Worm (Caenorhabditis elegans) whole organism, L2 larva: ENCODE results near the gene cyp-33C5.

Experiments used
- C34F6.9 ChIP-seq: fragments of 150-350 bp; optimal IDR thresholded peaks from 2 replicates; lab custom pipeline; 2014; ENCODE audit warnings: missing biosample characterization, missing genetic modification characterization
- F13H6.1 ChIP-seq: sonication (generic microtip); optimal IDR thresholded peaks from 2 replicates; lab custom pipeline; 2016; ENCODE audit warnings: missing genetic modification characterization, missing compliant biosample characterization
- R02D3.7 ChIP-seq: fragments of 150-350 bp; optimal IDR thresholded peaks from 2 replicates; lab custom pipeline; 2014; ENCODE audit warnings: missing biosample characterization, missing genetic modification characterization
- aly-2 ChIP-seq: fragments of 150-350 bp; optimal IDR thresholded peaks from 2 replicates; lab custom pipeline; 2014; ENCODE audit warnings: missing biosample characterization, missing genetic modification characterization
- blmp-1 ChIP-seq: sonication (generic microtip); optimal IDR thresholded peaks from 2 replicates; lab custom pipeline; 2017; ENCODE audit warnings: missing genetic modification characterization, mild to moderate bottlenecking, missing compliant biosample characterization, antibody characterized with exemption, moderate library complexity; ENCODE audit not compliant: insufficient read depth
- ceh-16 ChIP-seq: fragments of 150-350 bp; optimal IDR thresholded peaks from 2 replicates; lab custom pipeline; 2014; ENCODE audit warnings: missing biosample characterization, missing genetic modification characterization
- crh-2 ChIP-seq: sonication (generic microtip); optimal IDR thresholded peaks from 2 replicates; lab custom pipeline; 2017; ENCODE audit warnings: missing biosample characterization, missing genetic modification characterization
- fos-1 ChIP-seq: fragments of 150-350 bp; optimal IDR thresholded peaks from 2 replicates; lab custom pipeline; 2014; ENCODE audit warnings: missing biosample characterization, missing genetic modification characterization
- gmeb-1 ChIP-seq: fragments of 150-350 bp; optimal IDR thresholded peaks from 2 replicates; lab custom pipeline; 2014; ENCODE audit warnings: missing biosample characterization, missing genetic modification characterization
- lin-11 ChIP-seq: fragments of 150-350 bp; sonication (generic microtip); optimal IDR thresholded peaks from 2 replicates; lab custom pipeline; 2014; ENCODE audit warnings: missing biosample characterization, missing genetic modification characterization, inconsistent platforms, mixed read lengths
- lin-39 ChIP-seq: fragments of 150-350 bp; optimal IDR thresholded peaks from 2 replicates; lab custom pipeline; 2014; ENCODE audit warnings: missing biosample characterization, missing genetic modification reagents, missing genetic modification characterization
- lsy-2 ChIP-seq, 2 experiments: fragments of 150-350 bp in 1 of 2; sonication (generic microtip) in 1 of 2; optimal IDR thresholded peaks; 2 replicates each; lab custom pipeline; 2014 to 2017; ENCODE audit warnings: missing biosample characterization in 2 of 2, missing genetic modification characterization in 2 of 2
- mab-5 ChIP-seq: fragments of 150-350 bp; optimal IDR thresholded peaks from 2 replicates; lab custom pipeline; 2014; ENCODE audit warnings: missing biosample characterization, missing genetic modification characterization
- mbf-1 ChIP-seq: sonication (generic microtip); optimal IDR thresholded peaks from 2 replicates; lab custom pipeline; 2017; ENCODE audit warnings: missing biosample characterization, missing genetic modification characterization
- mdl-1 ChIP-seq, 2 experiments: fragments of 150-350 bp in 1 of 2; sonication (generic microtip) in 1 of 2; optimal IDR thresholded peaks; 2 replicates each; lab custom pipeline; 2017; ENCODE audit warnings: missing biosample characterization in 2 of 2, missing genetic modification characterization in 2 of 2
- nhr-10 ChIP-seq: sonication (generic microtip); optimal IDR thresholded peaks from 2 replicates; lab custom pipeline; 2017; ENCODE audit warnings: missing biosample characterization, missing genetic modification characterization
- nhr-11 ChIP-seq: fragments of 150-350 bp; optimal IDR thresholded peaks from 2 replicates; lab custom pipeline; 2014; ENCODE audit warnings: missing biosample characterization, missing genetic modification characterization
- nhr-12 ChIP-seq: fragments of 150-350 bp; optimal IDR thresholded peaks from 2 replicates; lab custom pipeline; 2014; ENCODE audit warnings: missing biosample characterization, missing genetic modification characterization
- nhr-129 ChIP-seq: fragments of 150-350 bp; optimal IDR thresholded peaks from 2 replicates; lab custom pipeline; 2014; ENCODE audit warnings: missing biosample characterization, missing genetic modification characterization
- nhr-25 ChIP-seq: fragments of 150-350 bp; sonication (generic microtip); optimal IDR thresholded peaks from 3 replicates; lab custom pipeline; 2014; ENCODE audit warnings: missing biosample characterization, missing genetic modification characterization
- nhr-6 ChIP-seq: fragments of 150-350 bp; optimal IDR thresholded peaks from 2 replicates; lab custom pipeline; 2014; ENCODE audit warnings: missing biosample characterization, missing genetic modification characterization
- peb-1 ChIP-seq: fragments of 150-350 bp; optimal IDR thresholded peaks from 2 replicates; lab custom pipeline; 2014; ENCODE audit warnings: missing biosample characterization, missing genetic modification characterization
- skn-1 ChIP-seq: sonication (generic microtip); optimal IDR thresholded peaks from 2 replicates; lab custom pipeline; 2017; ENCODE audit warnings: missing biosample characterization, missing genetic modification characterization
- sma-3 ChIP-seq: sonication (generic microtip); optimal IDR thresholded peaks from 2 replicates; lab custom pipeline; 2016; ENCODE audit warnings: missing genetic modification reagents, missing genetic modification characterization, missing compliant biosample characterization
- sma-9 ChIP-seq, 2 experiments: fragments of 150-350 bp in 1 of 2; sonication (generic microtip) in 1 of 2; optimal IDR thresholded peaks; 2 replicates each; lab custom pipeline; 2014 to 2016; ENCODE audit warnings: missing genetic modification characterization in 2 of 2, mild to moderate bottlenecking in 1 of 2, missing biosample characterization in 1 of 2, missing compliant biosample characterization in 1 of 2, missing genetic modification reagents in 1 of 2, moderate library complexity in 1 of 2
- snpc-4 ChIP-seq: fragments of 150-350 bp; optimal IDR thresholded peaks from 2 replicates; lab custom pipeline; 2014; ENCODE audit warnings: missing biosample characterization, missing genetic modification characterization
- unc-55 ChIP-seq: fragments of 150-350 bp; sonication (generic microtip); optimal IDR thresholded peaks from 3 replicates; lab custom pipeline; 2014; ENCODE audit warnings: missing biosample characterization, missing genetic modification reagents, missing genetic modification characterization
- unc-62 ChIP-seq: fragments of 150-350 bp; optimal IDR thresholded peaks from 2 replicates; lab custom pipeline; 2014; ENCODE audit warnings: missing biosample characterization, missing genetic modification reagents, missing genetic modification characterization
- zag-1 ChIP-seq: fragments of 150-350 bp; optimal IDR thresholded peaks from 2 replicates; lab custom pipeline; 2014; ENCODE audit warnings: missing biosample characterization, missing genetic modification characterization
- ztf-1 ChIP-seq: fragments of 200-800 bp; sonication (Bioruptor generic); conservative IDR thresholded peaks from 2 replicates; pipeline ENCODE4 v1.3.6; 2022; ENCODE audit warnings: missing genetic modification characterization, missing compliant biosample characterization

cyp-33C5 gene

DNA sequence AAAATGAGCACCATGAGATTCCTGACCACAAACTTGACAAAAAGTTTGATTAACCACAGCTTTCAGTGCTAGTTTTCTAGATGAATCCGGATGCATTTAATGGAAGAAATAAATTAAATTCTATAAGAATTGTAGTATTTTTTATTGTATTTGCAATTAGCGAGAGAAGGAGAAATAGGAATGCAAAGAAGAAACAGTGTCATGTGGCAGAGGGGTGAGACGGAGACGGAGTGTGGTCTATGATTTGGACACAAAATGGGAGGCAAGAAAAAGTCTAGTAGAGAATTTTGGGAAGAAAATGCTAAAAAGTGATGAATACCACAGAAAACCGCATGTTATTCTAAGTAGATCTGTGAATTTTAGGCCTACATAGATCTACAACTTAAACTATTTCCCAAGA lies 33.2 kb downstream of the cyp-33C5 start, which contains the start of gene nhr-59:
Gene nhr-59, minus strand, starts transcription at position 214 of the 400 bp plus-strand sequence.
- TF ChIP-seq sma-9 (GFP tag; optimal IDR thresholded peaks at IDR 0.05; lab: Kevin White, UChicago), result no peak
- TF ChIP-seq sma-9 (tag; optimal IDR thresholded peaks at IDR 0.05; lab: Kevin White, UChicago), result no peak
- TF ChIP-seq zag-1 (tag; lab: Kevin White, UChicago), result no peak
- no peak for TF ChIP-seq ztf-1 (GFP tag; lab: Robert Waterston, UW)
- peak; percentile 13 for TF ChIP-seq nhr-129 (tag; lab: Kevin White, UChicago)
- TF ChIP-seq aly-2, result no peak

DNA sequence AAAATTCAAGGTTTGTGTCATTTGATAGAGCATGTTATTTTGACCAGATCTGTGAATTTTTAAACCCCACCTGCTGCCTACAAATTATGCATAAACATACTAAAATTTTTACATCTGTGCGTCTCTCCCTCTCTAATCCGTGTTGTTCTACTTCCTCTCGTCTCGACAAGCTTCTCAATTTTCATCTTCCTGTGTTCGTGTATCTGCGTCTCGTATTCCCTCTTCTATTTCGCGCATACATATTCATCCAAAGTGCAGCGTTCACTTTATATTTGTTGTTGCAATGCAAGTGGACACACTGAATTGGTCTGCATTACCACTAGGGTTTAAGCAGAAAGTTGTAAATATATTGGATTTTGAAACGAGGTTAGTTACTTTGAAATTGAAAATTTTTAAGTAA lies 33.7 kb downstream of the cyp-33C5 start, which contains the start of gene fbxa-137:
Gene fbxa-137, plus strand, starts transcription at position 274 of the 400 bp plus-strand sequence.
- TF ChIP-seq C34F6.9 (tag; lab: Kevin White, UChicago), result peak; percentile 21
- no peak for TF ChIP-seq nhr-25 (tag; lab: Kevin White, UChicago)
- TF ChIP-seq blmp-1 (tag; lab: Kevin White, UChicago), result no peak
- TF ChIP-seq unc-55 (GFP tag; lab: Kevin White, UChicago), result peak; percentile 62
- TF ChIP-seq nhr-6 (tag; lab: Kevin White, UChicago), result no peak
- TF ChIP-seq unc-62 (GFP tag; lab: Kevin White, UChicago), result no peak
- TF ChIP-seq, all 48 proteins: peak for 2

DNA sequence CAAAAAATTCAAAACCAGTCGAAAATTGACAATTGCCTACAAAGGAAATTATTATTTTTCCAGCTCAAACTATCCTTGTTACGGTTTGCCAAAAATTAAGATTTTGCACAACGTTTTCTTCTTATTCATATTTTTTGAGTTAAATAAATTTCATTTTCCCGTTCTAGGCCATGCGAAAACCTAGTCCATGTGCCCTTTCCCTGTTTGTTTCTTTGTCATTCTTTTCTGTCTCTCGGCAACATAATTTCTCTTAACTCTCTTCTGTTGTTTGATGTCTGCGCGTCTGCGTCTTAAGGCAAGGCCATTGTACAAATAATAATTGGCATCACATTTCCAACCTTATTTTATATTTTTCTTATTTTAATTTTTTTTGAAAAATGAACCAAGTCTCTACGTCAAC lies 36.7 kb downstream of the cyp-33C5 start, which contains the start of gene nhr-228:
Gene nhr-228, plus strand, starts transcription at position 261 of the 400 bp plus-strand sequence.
- TF ChIP-seq C34F6.9 (tag; lab: Kevin White, UChicago), result peak; percentile 60
- peak; percentile 45 for TF ChIP-seq sma-9 (GFP tag; optimal IDR thresholded peaks at IDR 0.05; lab: Kevin White, UChicago)
- no peak for TF ChIP-seq sma-9 (tag; optimal IDR thresholded peaks at IDR 0.05; lab: Kevin White, UChicago)
- peak; percentile 41 for TF ChIP-seq nhr-129 (tag; lab: Kevin White, UChicago)
- TF ChIP-seq gmeb-1 (tag; lab: Kevin White, UChicago), result peak; percentile 13
- no peak for TF ChIP-seq R02D3.7
- TF ChIP-seq nhr-25 (tag; lab: Kevin White, UChicago), result peak; percentile 15
- TF ChIP-seq unc-55 (GFP tag; lab: Kevin White, UChicago), result peak; percentile 29
- peak; percentile 74 for TF ChIP-seq fos-1 (tag; lab: Kevin White, UChicago)
- TF ChIP-seq crh-2 (tag; lab: Kevin White, UChicago), result peak; percentile 17
- TF ChIP-seq F13H6.1 (tag; lab: Kevin White, UChicago), result peak; percentile 15
- peak; percentile 19 for TF ChIP-seq blmp-1 (tag; lab: Kevin White, UChicago)
- peak in 1 of 2 experiments; percentile 54 for TF ChIP-seq lsy-2 (tag; optimal IDR thresholded peaks at IDR 0.05; lab: Kevin White, UChicago)
- no peak for TF ChIP-seq nhr-10 (tag; lab: Kevin White, UChicago)
- peak; percentile 77 for TF ChIP-seq skn-1 (tag; lab: Kevin White, UChicago)
- no peak for TF ChIP-seq unc-62 (GFP tag; lab: Kevin White, UChicago)

DNA sequence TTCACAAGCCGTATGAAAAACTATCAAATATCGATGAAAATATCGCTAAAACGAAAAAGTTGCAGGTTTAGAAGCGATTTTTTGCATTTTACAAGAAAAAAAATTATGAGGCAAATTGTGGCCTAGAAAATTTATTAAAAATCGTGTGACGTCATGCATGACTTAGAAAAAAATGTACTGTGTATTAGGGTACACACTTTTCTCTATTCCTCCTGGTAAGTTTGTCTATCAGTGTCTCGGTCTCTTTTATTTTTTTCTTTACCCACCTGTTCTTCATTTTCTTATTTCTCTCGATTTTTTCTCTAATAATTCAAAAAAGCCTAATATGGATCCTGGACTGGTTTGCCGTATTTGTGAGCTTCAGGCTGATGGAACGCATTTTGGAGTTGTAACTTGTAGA lies 40.3 kb downstream of the cyp-33C5 start, which contains the start of gene nhr-227:
Gene nhr-227, plus strand, starts transcription at position 326 of the 400 bp plus-strand sequence.
- TF ChIP-seq lin-11 (tag; lab: Kevin White, UChicago) (no peak), skn-1 (tag; lab: Kevin White, UChicago) (no peak), ceh-16 (tag; lab: Kevin White, UChicago) (no peak), R02D3.7 (no peak), mdl-1 (tag; optimal IDR thresholded peaks at IDR 0.05; lab: Kevin White, UChicago) (no peak), gmeb-1 (tag; lab: Kevin White, UChicago) (no peak), blmp-1 (tag; lab: Kevin White, UChicago) (no peak), nhr-12 (no peak), sma-3 (GFP tag; lab: Kevin White, UChicago) (no peak), mbf-1 (tag; lab: Kevin White, UChicago) (no peak), unc-62 (GFP tag; lab: Kevin White, UChicago) (no peak), nhr-10 (tag; lab: Kevin White, UChicago) (no peak), snpc-4 (no peak)

DNA sequence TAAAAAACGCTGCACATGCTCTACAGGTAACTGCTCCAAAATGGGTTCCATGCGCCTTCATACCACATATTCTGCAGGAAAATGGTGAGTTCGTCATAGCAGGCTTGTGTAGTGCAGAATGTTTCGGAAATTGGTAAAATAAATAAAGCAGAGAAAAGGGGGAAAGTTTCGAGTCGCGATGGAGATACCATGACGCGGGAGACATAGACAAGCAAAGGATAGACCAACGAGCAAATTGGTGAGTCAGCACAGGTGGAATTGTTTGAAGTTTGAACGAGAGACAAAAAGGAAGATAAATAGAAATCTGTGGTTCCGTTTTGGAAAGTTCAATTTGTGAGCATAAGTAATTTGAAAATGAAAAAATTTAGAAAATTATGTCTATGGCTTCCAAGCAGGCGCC lies 45.5 kb downstream of the cyp-33C5 start, which contains the start of gene nhr-225:
Gene nhr-225, minus strand, starts transcription at position 146 of the 400 bp plus-strand sequence.
- TF ChIP-seq fos-1 (tag; lab: Kevin White, UChicago) (peak; percentile 57), nhr-11 (tag; lab: Kevin White, UChicago) (no peak), peb-1 (tag; lab: Kevin White, UChicago) (no peak), mab-5 (tag; lab: Kevin White, UChicago) (no peak), gmeb-1 (tag; lab: Kevin White, UChicago) (no peak), blmp-1 (tag; lab: Kevin White, UChicago) (no peak), sma-9 (GFP tag; optimal IDR thresholded peaks at IDR 0.05; lab: Kevin White, UChicago) (peak; percentile 18), sma-9 (tag; optimal IDR thresholded peaks at IDR 0.05; lab: Kevin White, UChicago) (no peak), unc-55 (GFP tag; lab: Kevin White, UChicago) (no peak), lin-39 (tag; lab: Kevin White, UChicago) (no peak), nhr-25 (tag; lab: Kevin White, UChicago) (no peak), ztf-1 (GFP tag; lab: Robert Waterston, UW) (no peak)
